Worm (Caenorhabditis elegans) whole organism, early embryonic: ENCODE results near the gene F35E8.10.

ENCODE experiments used
- F13C5.2 ChIP-seq: sonication (generic microtip); optimal IDR thresholded peaks from 2 replicates; lab custom pipeline; 2017; ENCODE audit warnings: mild to moderate bottlenecking, missing genetic modification characterization, inconsistent platforms, missing compliant biosample characterization
- aly-1 ChIP-seq: sonication (generic microtip); optimal IDR thresholded peaks from 2 replicates; lab custom pipeline; 2016; ENCODE audit warnings: missing genetic modification characterization, missing compliant biosample characterization
- ama-1 ChIP-seq: fragments of 150-350 bp; optimal IDR thresholded peaks from 2 replicates; lab custom pipeline; 2014
- ceh-36 ChIP-seq: sonication (generic microtip); optimal IDR thresholded peaks from 2 replicates; lab custom pipeline; 2016; ENCODE audit warnings: missing genetic modification characterization, inconsistent platforms, missing compliant biosample characterization
- ets-7 ChIP-seq: sonication (generic microtip); optimal IDR thresholded peaks from 2 replicates; lab custom pipeline; 2016; ENCODE audit warnings: missing genotype, missing genetic modification characterization, missing compliant biosample characterization
- flt-1 ChIP-seq: fragments of 200-800 bp; sonication (Bioruptor generic); IDR thresholded peaks from 2 replicates; pipeline ENCODE4 v1.3.6; 2022; ENCODE audit warnings: missing genetic modification characterization, missing compliant biosample characterization
- hmbx-1 ChIP-seq: sonication (generic microtip); optimal IDR thresholded peaks from 2 replicates; lab custom pipeline; 2016; ENCODE audit warnings: mild to moderate bottlenecking, missing genetic modification characterization, missing compliant biosample characterization
- hnd-1 ChIP-seq: sonication (generic microtip); optimal IDR thresholded peaks from 2 replicates; lab custom pipeline; 2016; ENCODE audit warnings: missing genetic modification characterization, missing compliant biosample characterization
- scrt-1 ChIP-seq: fragments of 200-800 bp; sonication (Bioruptor generic); IDR thresholded peaks from 2 replicates; pipeline ENCODE4 v1.3.6; 2022; ENCODE audit warnings: missing genetic modification characterization, missing compliant biosample characterization
- sea-1 ChIP-seq: fragments of 200-800 bp; sonication (Bioruptor generic); conservative IDR thresholded peaks from 2 replicates; pipeline ENCODE4 v1.3.6; 2022; ENCODE audit warnings: missing genetic modification characterization, missing compliant biosample characterization
- tbx-11 ChIP-seq: fragments of 200-800 bp; sonication (Bioruptor generic); IDR thresholded peaks from 2 replicates; pipeline ENCODE4 v1.3.6; 2022; ENCODE audit warnings: missing genetic modification characterization, missing compliant biosample characterization
- tra-4 ChIP-seq: sonication (generic microtip); optimal IDR thresholded peaks from 2 replicates; lab custom pipeline; 2017; ENCODE audit warnings: missing genetic modification characterization, missing compliant biosample characterization

DNA sequence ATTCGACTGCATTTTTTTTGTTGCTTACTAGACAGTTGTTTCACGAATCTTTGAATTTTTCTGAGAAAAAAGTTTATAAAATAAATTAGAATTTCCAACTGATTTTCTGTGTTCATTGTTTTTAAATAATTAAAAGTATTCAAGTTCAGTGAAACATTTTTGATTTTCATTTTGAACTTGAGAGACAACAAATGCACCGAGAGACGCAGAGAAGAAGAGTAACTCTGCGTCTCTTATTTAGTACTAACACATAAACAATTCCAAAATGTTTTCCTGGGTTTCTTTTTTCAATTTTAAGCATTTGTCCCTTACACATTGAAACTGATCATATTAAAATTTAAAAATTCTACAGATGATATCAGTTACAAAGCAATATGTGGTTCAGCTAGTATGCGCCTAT is 39.3 kb upstream of the F35E8.10 start:
- no peak for TF ChIP-seq ets-7 (tag; lab: Kevin White, UChicago)
- TF ChIP-seq sea-1 (GFP tag; lab: Robert Waterston, UW), result no peak
- no peak for TF ChIP-seq ama-1 (lab: Kevin White, UChicago)
- TF ChIP-seq aly-1 (tag; lab: Kevin White, UChicago), result no peak
- no peak for TF ChIP-seq flt-1 (GFP tag; lab: Robert Waterston, UW)
- no peak for TF ChIP-seq tra-4
- no peak for TF ChIP-seq ceh-36 (tag; lab: Kevin White, UChicago)
- TF ChIP-seq tbx-11 (GFP tag; lab: Robert Waterston, UW), result no peak
- no peak for TF ChIP-seq scrt-1 (GFP tag; lab: Robert Waterston, UW)
- no peak for TF ChIP-seq hnd-1 (tag; lab: Kevin White, UChicago)
- TF ChIP-seq hmbx-1 (tag; lab: Kevin White, UChicago), result no peak
- no peak for TF ChIP-seq F13C5.2 (tag; lab: Kevin White, UChicago)
